Worm (Caenorhabditis elegans) whole organism, dauer: ENCODE results near the gene npr-13.

ENCODE experiments used
- unc-62 ChIP-seq: sonication (generic microtip); optimal IDR thresholded peaks from 2 replicates; lab custom pipeline; 2017; ENCODE audit warnings: missing biosample characterization, missing genetic modification reagents, missing genetic modification characterization

npr-13 gene

ce11 chrV:14854261-14854660 lies 4.1 kb downstream of the npr-13 start:
- TF ChIP-seq unc-62 (GFP tag; lab: Kevin White, UChicago), result no peak

ce11 chrV:14853739-14854138 lies 4.7 kb downstream of the npr-13 start:
- TF ChIP-seq unc-62 (GFP tag; lab: Kevin White, UChicago), result no peak

ce11 chrV:14852620-14853019 lies 5.8 kb downstream of the npr-13 start:
- no peak for TF ChIP-seq unc-62 (GFP tag; lab: Kevin White, UChicago)

ce11 chrV:14851972-14852371 lies 6.4 kb downstream of the npr-13 start:
- TF ChIP-seq unc-62 (GFP tag; lab: Kevin White, UChicago), result no peak

- TF ChIP-seq unc-62 (GFP tag; lab: Kevin White, UChicago), result no peak
Observed at ce11 chrV:14851206-14851605, 7.2 kb downstream of the npr-13 start.

- TF ChIP-seq unc-62 (GFP tag; lab: Kevin White, UChicago), result no peak
Observed at ce11 chrV:14850530-14850929, 7.9 kb downstream of the npr-13 start.

ce11 chrV:14849628-14850027 lies 8.8 kb downstream of the npr-13 start:
- TF ChIP-seq unc-62 (GFP tag; lab: Kevin White, UChicago), result no peak

- no peak for TF ChIP-seq unc-62 (GFP tag; lab: Kevin White, UChicago)
Observed at ce11 chrV:14848510-14849206, 9.7 kb downstream of the npr-13 start.

- TF ChIP-seq unc-62 (GFP tag; lab: Kevin White, UChicago), result no peak
Observed at ce11 chrV:14847291-14847915, 11.0 kb downstream of the npr-13 start, which contains the start of gene ret-1. ret-1 (minus strand) TSS chrV:14847413.

- TF ChIP-seq unc-62 (GFP tag; lab: Kevin White, UChicago), result no peak
Observed at ce11 chrV:14841660-14842059, 16.7 kb downstream of the npr-13 start.

ce11 chrV:14838130-14838529 lies 20.3 kb downstream of the npr-13 start:
- TF ChIP-seq unc-62 (GFP tag; lab: Kevin White, UChicago), result no peak

ce11 chrV:14835075-14835991 lies 23.1 kb downstream of the npr-13 start:
- TF ChIP-seq unc-62 (GFP tag; lab: Kevin White, UChicago), result no peak

ce11 chrV:14833219-14833618 lies 25.2 kb downstream of the npr-13 start:
- TF ChIP-seq unc-62 (GFP tag; lab: Kevin White, UChicago), result no peak

- no peak for TF ChIP-seq unc-62 (GFP tag; lab: Kevin White, UChicago)
Observed at ce11 chrV:14832789-14833187, 25.6 kb downstream of the npr-13 start.

ce11 chrV:14832121-14832788 lies 26.1 kb downstream of the npr-13 start:
- no peak for TF ChIP-seq unc-62 (GFP tag; lab: Kevin White, UChicago)
